Worm (Caenorhabditis elegans) whole organism, young adult: ENCODE data around the gene pod-1.

ENCODE experiments used
- K12H6.12 ChIP-seq: fragments of 200-800 bp; sonication (Bioruptor generic); optimal IDR thresholded peaks from 2 replicates; lab custom pipeline; 2018; ENCODE audit warnings: mild to moderate bottlenecking, missing genetic modification characterization, missing compliant biosample characterization
- Y53G8AR.9 ChIP-seq: fragments of 200-800 bp; sonication (Bioruptor generic); conservative IDR thresholded peaks from 2 replicates; pipeline ENCODE4 v1.3.6; 2022; ENCODE audit warnings: missing genetic modification reagents, missing genetic modification characterization, missing compliant biosample characterization
- Y56A3A.18 ChIP-seq: fragments of 200-800 bp; sonication (Bioruptor generic); IDR thresholded peaks from 2 replicates; pipeline ENCODE4 v1.3.6; 2022; ENCODE audit warnings: missing genetic modification reagents, missing genetic modification characterization, missing compliant biosample characterization
- attf-5 ChIP-seq: fragments of 200-800 bp; sonication (Bioruptor generic); optimal IDR thresholded peaks from 2 replicates; lab custom pipeline; 2018; ENCODE audit warnings: mild to moderate bottlenecking, missing genetic modification characterization, missing compliant biosample characterization
- die-1 ChIP-seq: sonication (generic microtip); optimal IDR thresholded peaks from 2 replicates; lab custom pipeline; 2016; ENCODE audit warnings: missing genotype, mild to moderate bottlenecking, missing genetic modification characterization, missing compliant biosample characterization
- dpff-1 ChIP-seq: sonication (generic microtip); optimal IDR thresholded peaks from 2 replicates; lab custom pipeline; 2017; ENCODE audit warnings: mild to moderate bottlenecking, missing genetic modification characterization, missing compliant biosample characterization
- egrh-3 ChIP-seq: fragments of 200-800 bp; sonication (Bioruptor generic); IDR thresholded peaks from 2 replicates; pipeline ENCODE4 v1.3.6; 2022; ENCODE audit warnings: missing genetic modification reagents, missing genetic modification characterization, missing compliant biosample characterization
- ekl-4 ChIP-seq: fragments of 200-800 bp; sonication (Bioruptor generic); IDR thresholded peaks from 2 replicates; pipeline ENCODE4 v1.3.6; 2022; ENCODE audit warnings: missing genetic modification reagents, missing genetic modification characterization, missing compliant biosample characterization
- gei-17 ChIP-seq: fragments of 200-800 bp; sonication (Bioruptor generic); optimal IDR thresholded peaks from 2 replicates; lab custom pipeline; 2018; ENCODE audit warnings: mild to moderate bottlenecking, missing genetic modification characterization, missing compliant biosample characterization
- let-607 ChIP-seq, 2 experiments: fragments of 200-800 bp in 1 of 2; sonication (Bioruptor generic) in 1 of 2; sonication (generic microtip) in 1 of 2; optimal IDR thresholded peaks; 2 replicates each; lab custom pipeline; 2016 to 2018; ENCODE audit warnings: mild to moderate bottlenecking in 2 of 2, missing compliant biosample characterization in 2 of 2, missing genetic modification characterization in 2 of 2, moderate library complexity in 2 of 2, missing genotype in 1 of 2
- lin-35 ChIP-seq, 3 experiments: fragments of 150-350 bp in 2 of 3; sonication (generic microtip) in 1 of 3; optimal IDR thresholded peaks; 2 replicates each; lab custom pipeline; 2014 to 2018; ENCODE audit warnings: missing biosample characterization in 3 of 3, missing genetic modification characterization in 3 of 3, missing genetic modification reagents in 3 of 3
- nfya-2 ChIP-seq: fragments of 200-800 bp; sonication (Bioruptor generic); IDR thresholded peaks from 2 replicates; pipeline ENCODE4 v1.3.6; 2022; ENCODE audit warnings: missing genetic modification reagents, missing genetic modification characterization, missing compliant biosample characterization
- nfyb-1 ChIP-seq: fragments of 200-800 bp; sonication (Bioruptor generic); IDR thresholded peaks from 2 replicates; pipeline ENCODE4 v1.3.6; 2022; ENCODE audit warnings: missing genetic modification reagents, missing genetic modification characterization, missing compliant biosample characterization
- rcor-1 ChIP-seq: fragments of 200-800 bp; sonication (Bioruptor generic); IDR thresholded peaks from 2 replicates; pipeline ENCODE4 v1.3.6; 2022; ENCODE audit warnings: missing genetic modification reagents, missing genetic modification characterization, missing compliant biosample characterization
- repo-1 ChIP-seq: sonication (generic microtip); optimal IDR thresholded peaks from 2 replicates; lab custom pipeline; 2017; ENCODE audit warnings: mild to moderate bottlenecking, missing genetic modification characterization, missing compliant biosample characterization
- snpc-1.3 ChIP-seq: sonication (generic microtip); optimal IDR thresholded peaks from 2 replicates; lab custom pipeline; 2017; ENCODE audit warnings: missing genetic modification characterization, mild to moderate bottlenecking, missing compliant biosample characterization, antibody characterized with exemption, moderate library complexity, missing genotype, missing genetic modification reagents; ENCODE audit not compliant: insufficient read depth
- snpc-3.4 ChIP-seq: sonication (generic microtip); optimal IDR thresholded peaks from 2 replicates; lab custom pipeline; 2017; ENCODE audit warnings: missing genetic modification characterization, mild to moderate bottlenecking, missing compliant biosample characterization, antibody characterized with exemption, moderate library complexity, missing genotype, missing genetic modification reagents
- ztf-18 ChIP-seq: sonication (generic microtip); optimal IDR thresholded peaks from 2 replicates; lab custom pipeline; 2016; ENCODE audit warnings: missing genotype, mild to moderate bottlenecking, missing genetic modification characterization, missing compliant biosample characterization

The pod-1 gene

DNA sequence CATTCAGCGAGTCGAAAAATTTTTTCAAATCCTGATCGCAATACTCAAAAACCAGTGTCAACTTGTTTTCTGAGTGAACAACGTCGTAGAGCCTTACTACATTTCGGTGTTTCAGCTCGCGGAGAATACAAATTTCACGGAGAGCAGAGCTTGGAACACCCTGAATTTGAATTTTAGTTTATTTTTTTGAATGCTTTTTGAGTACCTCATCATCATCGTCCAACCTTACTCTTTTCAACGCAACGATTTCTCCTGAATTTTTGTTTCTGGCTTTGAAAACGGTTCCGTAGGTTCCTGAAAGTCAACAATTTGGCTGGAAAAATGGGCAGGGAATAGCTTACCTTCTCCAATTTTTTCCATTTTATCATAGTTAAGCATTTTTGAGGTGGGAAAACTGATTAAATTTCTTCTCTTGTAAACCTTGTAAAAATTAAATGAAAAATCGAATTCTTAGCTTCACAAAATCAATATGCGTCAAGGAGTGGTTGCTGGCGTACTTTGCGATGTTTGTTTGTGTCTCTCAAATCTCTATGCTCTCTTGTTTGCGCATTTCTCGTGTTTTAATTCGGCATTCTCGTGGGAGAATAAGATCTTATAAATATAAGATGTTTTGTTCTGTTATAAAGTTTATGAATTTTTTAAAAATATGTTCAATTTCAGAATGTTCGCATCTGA lies 57.9 kb downstream of the pod-1 start, which contains the start of gene cdk-5 (continued):
- peak; percentile 69 for TF ChIP-seq repo-1 (tag; lab: Kevin White, UChicago)
- TF ChIP-seq ekl-4 = peak; percentile 86
- no peak for TF ChIP-seq egrh-3 (GFP tag; lab: Robert Waterston, UW)
- TF ChIP-seq let-607 (tag; optimal IDR thresholded peaks at IDR 0.05; lab: Kevin White, UChicago) = peak in 1 of 2 experiments; percentile 46
- peak; percentile 18 for TF ChIP-seq attf-5 (GFP tag; lab: Kevin White, UChicago)
- peak; percentile 30 for TF ChIP-seq gei-17 (GFP tag; lab: Kevin White, UChicago)
- TF ChIP-seq rcor-1 (GFP tag; lab: Robert Waterston, UW) = peak; percentile 67
- TF ChIP-seq ztf-18 = peak; percentile 96
- TF ChIP-seq Y56A3A.18 (GFP tag; lab: Robert Waterston, UW) = peak; percentile 52; the same call in 1 of the 2 replicates
- TF ChIP-seq snpc-3.4 (tag; lab: Kevin White, UChicago) = peak; percentile 72
- peak; percentile 24 for TF ChIP-seq snpc-1.3
- peak; percentile 81 for TF ChIP-seq nfyb-1
- TF ChIP-seq Y53G8AR.9 (GFP tag; lab: Robert Waterston, UW) = peak; percentile 87; the same call in 1 of the 2 replicates
- TF ChIP-seq dpff-1 = no peak
- peak in 1 of 3 experiments; percentile 82 for TF ChIP-seq lin-35 (GFP tag; optimal IDR thresholded peaks at IDR 0.05; lab: Kevin White, UChicago)
- TF ChIP-seq die-1 (tag; lab: Kevin White, UChicago) = no peak
- TF ChIP-seq nfya-2 (GFP tag; lab: Robert Waterston, UW) = no peak
- TF ChIP-seq K12H6.12 (tag; lab: Kevin White, UChicago) = peak; percentile 19
- TF ChIP-seq, all 124 proteins: peak for 39
